Worm (Caenorhabditis elegans): ENCODE data around the gene Y102A11A.1.

Y102A11A.1 gene

DNA sequence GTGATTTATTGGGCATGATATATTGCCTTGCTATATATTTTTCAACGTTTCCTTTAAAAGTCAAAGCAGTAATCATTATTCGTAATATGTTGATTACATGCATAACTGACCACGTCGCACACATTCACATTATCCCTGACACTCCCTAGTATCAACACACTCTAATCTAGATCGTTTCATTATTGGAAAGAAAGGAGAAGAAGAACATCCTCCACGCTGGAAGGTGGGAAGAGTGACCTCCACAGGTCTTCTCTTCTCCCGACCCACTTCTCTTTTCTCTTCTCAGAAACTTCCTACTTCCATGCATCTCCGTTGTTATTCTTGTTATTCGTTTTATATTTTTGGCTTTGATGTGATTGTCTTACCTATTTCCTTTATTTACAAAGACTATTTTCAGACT is 22.4 kb downstream of the Y102A11A.1 start, which contains the start of gene txdc-12.2:
Gene txdc-12.2, plus strand, starts transcription at position 396 of the 400 bp plus-strand sequence.
- TF ChIP-seq lsy-2 (tag; optimal IDR thresholded peaks at IDR 0.05) = no peak
- TF ChIP-seq unc-62 (GFP tag; optimal IDR thresholded peaks at IDR 0.05) = no peak
- TF ChIP-seq elt-3 (tag; optimal IDR thresholded peaks at IDR 0.05) = no peak
- no peak for TF ChIP-seq mab-5 (tag; optimal IDR thresholded peaks at IDR 0.05)
- TF ChIP-seq cnd-1 (tag; optimal IDR thresholded peaks at IDR 0.05) = no peak
- TF ChIP-seq hlh-1 (tag; optimal IDR thresholded peaks at IDR 0.05) = no peak
- TF ChIP-seq ceh-43 (GFP tag; optimal IDR thresholded peaks at IDR 0.05) = no peak
- no peak for TF ChIP-seq tbx-8 (GFP tag; optimal IDR thresholded peaks at IDR 0.05)
- TF ChIP-seq zip-8 (tag; optimal IDR thresholded peaks at IDR 0.05) = no peak
- no peak for TF ChIP-seq snpc-4 (tag; optimal IDR thresholded peaks at IDR 0.05)
- TF ChIP-seq bed-3 (GFP tag; optimal IDR thresholded peaks at IDR 0.05) = no peak
- TF ChIP-seq unc-39 (tag; optimal IDR thresholded peaks at IDR 0.05) = no peak

ce11 chrX:2075169-2075568 is 23.5 kb downstream of the Y102A11A.1 start:
- TF ChIP-seq mab-5 (tag; optimal IDR thresholded peaks at IDR 0.05) (no peak), ztf-11 (tag; optimal IDR thresholded peaks at IDR 0.05) (no peak), bed-3 (GFP tag; optimal IDR thresholded peaks at IDR 0.05) (no peak), nhr-237 (tag; optimal IDR thresholded peaks at IDR 0.05) (no peak), pha-4 (tag; optimal IDR thresholded peaks at IDR 0.05) (no peak)

ce11 chrX:2078822-2079221 is 27.2 kb downstream of the Y102A11A.1 start:
- TF ChIP-seq nhr-28 (tag; optimal IDR thresholded peaks at IDR 0.05) (no peak), mls-2 (tag; optimal IDR thresholded peaks at IDR 0.05) (no peak), nhr-76 (tag; optimal IDR thresholded peaks at IDR 0.05) (no peak), unc-39 (tag; optimal IDR thresholded peaks at IDR 0.05) (no peak), unc-120 (tag; optimal IDR thresholded peaks at IDR 0.05; ENCODE audit: poor library complexity, severe bottlenecking) (no peak), tbx-8 (GFP tag; optimal IDR thresholded peaks at IDR 0.05) (no peak), hlh-1 (tag; optimal IDR thresholded peaks at IDR 0.05) (no peak), lsy-2 (tag; optimal IDR thresholded peaks at IDR 0.05) (no peak), elt-1 (tag; optimal IDR thresholded peaks at IDR 0.05; ENCODE audit: borderline replicate concordance, insufficient read depth) (no peak), drap-1 (GFP tag; optimal IDR thresholded peaks at IDR 0.05) (no peak), cnd-1 (tag; optimal IDR thresholded peaks at IDR 0.05) (no peak), elt-3 (tag; optimal IDR thresholded peaks at IDR 0.05) (no peak), ceh-39 (tag; optimal IDR thresholded peaks at IDR 0.05) (no peak), ztf-11 (tag; optimal IDR thresholded peaks at IDR 0.05) (no peak), sptf-1 (tag; optimal IDR thresholded peaks at IDR 0.05) (no peak), bed-3 (GFP tag; optimal IDR thresholded peaks at IDR 0.05) (no peak), blmp-1 (tag; optimal IDR thresholded peaks at IDR 0.05) (no peak)

DNA sequence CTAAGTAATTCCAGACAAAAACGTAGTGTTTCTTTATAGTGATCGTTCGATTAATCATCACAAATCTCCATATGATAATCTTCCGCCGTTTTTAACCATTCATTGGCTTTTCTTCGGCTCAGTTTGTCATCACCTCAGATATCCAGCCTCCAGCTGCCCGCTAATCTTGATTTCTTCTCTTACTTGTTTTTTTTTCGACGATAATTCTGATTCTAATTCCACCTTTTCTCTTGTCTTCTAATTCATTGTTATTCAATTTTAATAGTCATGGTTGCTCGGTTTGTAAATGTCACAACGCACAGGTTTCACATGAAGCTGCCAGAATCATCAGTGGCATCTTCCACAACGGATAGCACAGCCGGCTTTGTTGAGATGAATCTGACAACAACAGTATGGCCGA is 27.9 kb downstream of the Y102A11A.1 start, which contains the start of gene F49H12.4:
Gene F49H12.4, plus strand, starts transcription at position 301 of the 400 bp plus-strand sequence.
- no peak for TF ChIP-seq elt-3 (tag; optimal IDR thresholded peaks at IDR 0.05)
- TF ChIP-seq sptf-1 (tag; optimal IDR thresholded peaks at IDR 0.05) = no peak
- no peak for TF ChIP-seq cnd-1 (tag; optimal IDR thresholded peaks at IDR 0.05)
- TF ChIP-seq nhr-28 (tag; optimal IDR thresholded peaks at IDR 0.05) = no peak
- TF ChIP-seq drap-1 (GFP tag; optimal IDR thresholded peaks at IDR 0.05) = no peak

ce11 chrX:2084019-2084418 is 32.4 kb downstream of the Y102A11A.1 start, which contains the start of gene F49H12.3:
F49H12.3 (plus strand) TSS chrX:2084375.
- no peak for TF ChIP-seq ceh-43 (GFP tag; optimal IDR thresholded peaks at IDR 0.05)
- TF ChIP-seq lsy-2 (tag; optimal IDR thresholded peaks at IDR 0.05) = peak; percentile 48

ce11 chrX:2084988-2085387 is 33.4 kb downstream of the Y102A11A.1 start, which contains the start of gene F49H12.2:
F49H12.2 (plus strand) TSS chrX:2085288.
- TF ChIP-seq lsy-2 (tag; optimal IDR thresholded peaks at IDR 0.05) = no peak
- no peak for TF ChIP-seq lin-32 (GFP tag; optimal IDR thresholded peaks at IDR 0.05)
- TF ChIP-seq sptf-1 (tag; optimal IDR thresholded peaks at IDR 0.05) = no peak
- TF ChIP-seq mep-1 (tag; optimal IDR thresholded peaks at IDR 0.05) = no peak
- TF ChIP-seq snpc-4 (tag; optimal IDR thresholded peaks at IDR 0.05) = no peak
- no peak for TF ChIP-seq pha-4 (tag; optimal IDR thresholded peaks at IDR 0.05)
- TF ChIP-seq tbx-8 (GFP tag; optimal IDR thresholded peaks at IDR 0.05) = no peak

DNA sequence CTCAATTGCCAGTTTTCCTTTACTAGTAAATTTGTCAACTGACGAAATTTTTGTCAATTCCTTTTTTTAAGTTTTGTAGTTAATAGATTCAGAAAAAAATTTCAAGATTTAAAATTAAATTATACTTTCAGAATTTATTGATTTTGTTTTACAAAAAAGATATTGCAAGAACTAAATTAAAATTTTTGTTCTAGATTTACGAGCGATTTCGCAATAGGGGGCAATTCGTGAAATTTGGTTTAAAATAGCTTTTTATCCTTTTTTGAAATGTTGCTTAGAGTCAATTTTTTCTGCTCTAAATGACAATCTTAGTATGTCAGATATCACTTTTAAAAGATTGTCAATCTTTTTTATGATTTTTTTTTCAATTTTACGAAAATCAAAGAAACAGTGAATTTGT is 33.9 kb downstream of the Y102A11A.1 start:
- TF ChIP-seq lsy-2 (tag; optimal IDR thresholded peaks at IDR 0.05) = peak; percentile 3
- TF ChIP-seq bed-3 (GFP tag; optimal IDR thresholded peaks at IDR 0.05) = no peak

Data from whole organism, mixed stage, embryonic.